Worm (Caenorhabditis elegans) whole organism, young adult: ENCODE measurements around the gene W09D6.4.

Experiments used
- D2030.7 ChIP-seq: fragments of 200-800 bp; sonication (Bioruptor generic); IDR thresholded peaks from 2 replicates; pipeline ENCODE4 v1.3.6; 2022; ENCODE audit warnings: missing genetic modification reagents, missing genetic modification characterization, missing compliant biosample characterization
- F23B12.7 ChIP-seq: sonication (generic microtip); optimal IDR thresholded peaks from 2 replicates; lab custom pipeline; 2017; ENCODE audit warnings: missing genetic modification characterization, mild to moderate bottlenecking, missing compliant biosample characterization, antibody characterized with exemption, moderate library complexity; ENCODE audit not compliant: insufficient read depth
- F57C9.4 ChIP-seq: sonication (generic microtip); optimal IDR thresholded peaks from 2 replicates; lab custom pipeline; 2017; ENCODE audit warnings: mild to moderate bottlenecking, missing genetic modification characterization, missing compliant biosample characterization
- K12H6.12 ChIP-seq: fragments of 200-800 bp; sonication (Bioruptor generic); optimal IDR thresholded peaks from 2 replicates; lab custom pipeline; 2018; ENCODE audit warnings: mild to moderate bottlenecking, missing genetic modification characterization, missing compliant biosample characterization
- Y67H2A.10 ChIP-seq: fragments of 200-800 bp; sonication (Bioruptor generic); conservative IDR thresholded peaks from 2 replicates; pipeline ENCODE4 v1.3.6; 2022; ENCODE audit warnings: missing genetic modification reagents, missing genetic modification characterization, missing compliant biosample characterization
- attf-6 ChIP-seq: fragments of 200-800 bp; sonication (Bioruptor generic); IDR thresholded peaks from 2 replicates; pipeline ENCODE4 v1.3.6; 2022; ENCODE audit warnings: missing genetic modification reagents, missing genetic modification characterization, missing compliant biosample characterization
- bed-1 ChIP-seq: fragments of 200-800 bp; sonication (Bioruptor generic); IDR thresholded peaks from 2 replicates; pipeline ENCODE4 v1.3.6; 2022; ENCODE audit warnings: missing genetic modification reagents, missing genetic modification characterization, missing compliant biosample characterization
- ceh-79 ChIP-seq: sonication (generic microtip); optimal IDR thresholded peaks from 2 replicates; lab custom pipeline; 2017; ENCODE audit warnings: mild to moderate bottlenecking, missing genetic modification characterization, missing compliant biosample characterization
- ceh-91 ChIP-seq: fragments of 200-800 bp; sonication (Bioruptor generic); IDR thresholded peaks from 2 replicates; pipeline ENCODE4 v1.3.6; 2022; ENCODE audit warnings: missing genetic modification reagents, missing genetic modification characterization, missing compliant biosample characterization
- chd-7 ChIP-seq: sonication (generic microtip); optimal IDR thresholded peaks from 2 replicates; lab custom pipeline; 2016; ENCODE audit warnings: mild to moderate bottlenecking, missing genetic modification characterization, moderate library complexity, missing compliant biosample characterization
- dox-1 ChIP-seq: fragments of 200-800 bp; sonication (Bioruptor generic); IDR thresholded peaks from 2 replicates; pipeline ENCODE4 v1.3.6; 2022; ENCODE audit warnings: missing genetic modification reagents, missing genetic modification characterization, missing compliant biosample characterization
- egl-44 ChIP-seq: fragments of 200-800 bp; sonication (Bioruptor generic); IDR thresholded peaks from 2 replicates; pipeline ENCODE4 v1.3.6; 2022; ENCODE audit warnings: missing genetic modification reagents, missing genetic modification characterization, missing compliant biosample characterization
- egrh-3 ChIP-seq: fragments of 200-800 bp; sonication (Bioruptor generic); IDR thresholded peaks from 2 replicates; pipeline ENCODE4 v1.3.6; 2022; ENCODE audit warnings: missing genetic modification reagents, missing genetic modification characterization, missing compliant biosample characterization
- hmg-1.2 ChIP-seq: fragments of 200-800 bp; sonication (Bioruptor generic); IDR thresholded peaks from 2 replicates; pipeline ENCODE4 v1.3.6; 2022; ENCODE audit warnings: missing genetic modification reagents, missing genetic modification characterization, missing compliant biosample characterization
- hrde-1 ChIP-seq: sonication (generic microtip); optimal IDR thresholded peaks from 2 replicates; lab custom pipeline; 2016; ENCODE audit warnings: missing genetic modification characterization, mild to moderate bottlenecking, missing compliant biosample characterization, moderate library complexity, missing genotype, missing genetic modification reagents, borderline replicate concordance
- hsf-1 ChIP-seq: fragments of 200-800 bp; sonication (Bioruptor generic); IDR thresholded peaks from 2 replicates; pipeline ENCODE4 v1.3.6; 2022; ENCODE audit warnings: missing genetic modification reagents, missing genetic modification characterization, missing compliant biosample characterization
- lag-1 ChIP-seq: fragments of 200-800 bp; sonication (Bioruptor generic); IDR thresholded peaks from 2 replicates; pipeline ENCODE4 v1.3.6; 2022; ENCODE audit warnings: missing genetic modification reagents, missing genetic modification characterization, missing compliant biosample characterization
- let-526 ChIP-seq: fragments of 200-800 bp; sonication (Bioruptor generic); IDR thresholded peaks from 2 replicates; pipeline ENCODE4 v1.3.6; 2022; ENCODE audit warnings: missing genetic modification reagents, missing genetic modification characterization, missing compliant biosample characterization
- lin-26 ChIP-seq: fragments of 200-800 bp; sonication (Bioruptor generic); IDR thresholded peaks from 2 replicates; pipeline ENCODE4 v1.3.6; 2022; ENCODE audit warnings: missing genetic modification reagents, missing genetic modification characterization, missing compliant biosample characterization
- lsl-1 ChIP-seq: fragments of 200-800 bp; sonication (Bioruptor generic); optimal IDR thresholded peaks from 2 replicates; lab custom pipeline; 2018; ENCODE audit warnings: mild to moderate bottlenecking, missing genetic modification characterization, moderate library complexity, missing compliant biosample characterization
- madf-6 ChIP-seq: fragments of 200-800 bp; sonication (Bioruptor generic); IDR thresholded peaks from 2 replicates; pipeline ENCODE4 v1.3.6; 2022; ENCODE audit warnings: missing genetic modification reagents, missing genetic modification characterization, missing compliant biosample characterization
- mcd-1 ChIP-seq: fragments of 200-800 bp; sonication (Bioruptor generic); IDR thresholded peaks from 2 replicates; pipeline ENCODE4 v1.3.6; 2022; ENCODE audit warnings: missing genetic modification reagents, missing genetic modification characterization, missing compliant biosample characterization
- mxl-1 ChIP-seq: sonication (generic microtip); optimal IDR thresholded peaks from 2 replicates; lab custom pipeline; 2016; ENCODE audit warnings: missing genetic modification characterization, missing compliant biosample characterization
- nhr-120 ChIP-seq: fragments of 200-800 bp; sonication (Bioruptor generic); IDR thresholded peaks from 2 replicates; pipeline ENCODE4 v1.3.6; 2022; ENCODE audit warnings: missing genetic modification characterization, missing compliant biosample characterization
- nhr-80 ChIP-seq: sonication (generic microtip); optimal IDR thresholded peaks from 2 replicates; lab custom pipeline; 2016; ENCODE audit warnings: missing genetic modification characterization, missing compliant biosample characterization
- nhr-90 ChIP-seq: sonication (generic microtip); optimal IDR thresholded peaks from 2 replicates; lab custom pipeline; 2016; ENCODE audit warnings: missing genotype, mild to moderate bottlenecking, missing genetic modification characterization, missing compliant biosample characterization
- pbrm-1 ChIP-seq: fragments of 200-800 bp; sonication (Bioruptor generic); IDR thresholded peaks from 2 replicates; pipeline ENCODE4 v1.3.6; 2022; ENCODE audit warnings: missing genetic modification reagents, missing genetic modification characterization, missing compliant biosample characterization
- snpc-1.1 ChIP-seq: sonication (generic microtip); optimal IDR thresholded peaks from 2 replicates; lab custom pipeline; 2017; ENCODE audit warnings: missing genetic modification characterization, mild to moderate bottlenecking, missing compliant biosample characterization, antibody characterized with exemption, moderate library complexity, missing genotype, missing genetic modification reagents; ENCODE audit not compliant: insufficient read depth
- snpc-3.4 ChIP-seq: sonication (generic microtip); optimal IDR thresholded peaks from 2 replicates; lab custom pipeline; 2017; ENCODE audit warnings: missing genetic modification characterization, mild to moderate bottlenecking, missing compliant biosample characterization, antibody characterized with exemption, moderate library complexity, missing genotype, missing genetic modification reagents
- snpc-4 ChIP-seq, 5 experiments: fragments of 150-350 bp in 1 of 5; sonication (generic microtip) in 4 of 5; optimal IDR thresholded peaks; 2 replicates each; lab custom pipeline; 2014 to 2018; ENCODE audit warnings: missing genetic modification characterization in 5 of 5, missing biosample characterization in 3 of 5, antibody characterized with exemption in 2 of 5, mild to moderate bottlenecking in 2 of 5, missing compliant biosample characterization in 2 of 5, missing genotype in 2 of 5, moderate library complexity in 2 of 5, missing genetic modification reagents in 1 of 5
- unc-130 ChIP-seq: sonication (generic microtip); optimal IDR thresholded peaks from 2 replicates; lab custom pipeline; 2016; ENCODE audit warnings: missing genetic modification reagents, missing genetic modification characterization, missing compliant biosample characterization
- zfh-2 ChIP-seq: fragments of 200-800 bp; sonication (Bioruptor generic); conservative IDR thresholded peaks from 2 replicates; pipeline ENCODE4 v1.3.6; 2022; ENCODE audit warnings: missing genetic modification reagents, missing genetic modification characterization, missing compliant biosample characterization

The W09D6.4 gene

DNA sequence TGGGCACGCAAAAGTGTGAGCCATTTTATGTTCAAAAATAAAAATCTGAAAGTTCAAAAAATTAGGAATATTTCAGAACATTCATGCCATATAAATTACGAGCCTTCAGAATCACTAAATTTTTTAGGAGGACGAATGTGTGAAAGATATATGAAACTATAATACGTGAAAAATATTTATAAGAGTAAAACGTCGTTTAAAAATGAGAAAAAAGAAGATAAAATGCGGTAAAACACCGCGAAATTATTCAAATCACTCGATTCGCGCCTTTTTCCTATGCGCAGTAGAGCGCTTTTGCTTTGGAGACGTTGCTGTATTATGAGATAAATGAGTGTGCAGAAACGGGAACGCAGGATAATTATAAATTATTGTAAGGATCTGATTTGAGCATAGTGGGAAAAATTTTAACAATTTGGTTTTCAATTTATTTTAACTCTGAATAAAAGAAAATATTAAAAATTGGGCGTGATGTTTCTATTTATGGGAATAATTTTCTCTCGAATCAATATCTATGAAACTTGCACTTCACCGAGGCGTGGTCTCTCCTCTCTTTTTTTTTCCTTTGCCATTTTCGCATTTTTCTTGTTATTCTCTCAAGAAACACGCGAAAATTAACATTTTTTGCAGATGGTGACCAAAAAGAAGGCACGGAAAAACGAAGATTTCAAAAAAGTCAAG lies 39.8 kb downstream of the W09D6.4 start, which contains the start of the genes sup-35 and Y48A6C.4 (continued):
- no peak for TF ChIP-seq hrde-1
- peak; percentile 64 for TF ChIP-seq lsl-1
- no peak for TF ChIP-seq zfh-2 (GFP tag; lab: Robert Waterston, UW)
- TF ChIP-seq F23B12.7 (tag; lab: Kevin White, UChicago) = peak; percentile 6
- peak; percentile 92 for TF ChIP-seq D2030.7 (GFP tag; lab: Robert Waterston, UW)
- TF ChIP-seq chd-7 (tag; lab: Kevin White, UChicago) = no peak
- no peak for TF ChIP-seq hsf-1 (GFP tag; lab: Robert Waterston, UW)
- TF ChIP-seq dox-1 = peak; percentile 76
- TF ChIP-seq bed-1 (GFP tag; lab: Robert Waterston, UW) = no peak
- TF ChIP-seq snpc-4 (GFP tag; optimal IDR thresholded peaks at IDR 0.05; lab: Kevin White, UChicago) = no peak
- peak in 3 of 4 experiments; percentile 32 to 77 (median 73) for TF ChIP-seq snpc-4 (tag; optimal IDR thresholded peaks at IDR 0.05; lab: Kevin White, UChicago)
- TF ChIP-seq hmg-1.2 (GFP tag; lab: Robert Waterston, UW) = no peak
- peak; percentile 80 for TF ChIP-seq unc-130 (GFP tag; lab: Kevin White, UChicago)
- TF ChIP-seq snpc-3.4 (tag; lab: Kevin White, UChicago) = peak; percentile 71
- peak; percentile 81 for TF ChIP-seq ceh-91 (GFP tag; lab: Robert Waterston, UW)
- TF ChIP-seq egrh-3 (GFP tag; lab: Robert Waterston, UW) = no peak
- TF ChIP-seq nhr-90 (tag; lab: Kevin White, UChicago) = no peak
- no peak for TF ChIP-seq F57C9.4
- peak; percentile 74 for TF ChIP-seq K12H6.12 (tag; lab: Kevin White, UChicago)

DNA sequence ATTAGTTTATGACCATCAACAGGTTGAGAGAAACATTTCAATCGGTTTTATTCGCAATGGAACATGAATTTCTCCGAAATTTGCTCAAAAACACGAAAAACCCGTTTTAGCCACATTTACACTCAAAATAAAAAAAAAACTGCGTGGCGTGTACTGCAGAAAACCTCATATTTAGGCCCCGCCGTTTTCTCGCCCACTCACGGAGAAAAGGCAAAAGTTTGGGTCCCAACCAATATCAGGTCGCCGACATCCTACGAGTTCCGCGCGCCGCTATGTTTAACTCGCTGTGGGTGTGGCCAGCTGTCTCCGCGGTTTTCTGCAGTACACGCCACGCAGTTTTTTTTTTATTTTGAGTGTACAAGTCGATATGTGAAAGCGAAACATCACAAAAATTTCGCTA lies 44.3 kb downstream of the W09D6.4 start:
- TF ChIP-seq egrh-3 (GFP tag; lab: Robert Waterston, UW) = no peak
- TF ChIP-seq mxl-1 (tag; lab: Kevin White, UChicago) = no peak
- TF ChIP-seq nhr-120 = 0 out of 2 replicates have a peak, but pooled peaks have one; percentile 61
- TF ChIP-seq ceh-79 (tag; lab: Kevin White, UChicago) = no peak
- TF ChIP-seq madf-6 (GFP tag; lab: Robert Waterston, UW) = peak; percentile 46
- TF ChIP-seq hmg-1.2 (GFP tag; lab: Robert Waterston, UW) = peak; percentile 73
- TF ChIP-seq mcd-1 (GFP tag; lab: Robert Waterston, UW) = 0 out of 2 replicates have a peak, but pooled peaks have one; percentile 11
- TF ChIP-seq D2030.7 (GFP tag; lab: Robert Waterston, UW) = 0 out of 2 replicates have a peak, but pooled peaks have one; percentile 37
- TF ChIP-seq pbrm-1 (GFP tag; lab: Robert Waterston, UW) = 0 out of 2 replicates have a peak, but pooled peaks have one; percentile 10
- 0 out of 2 replicates have a peak, but pooled peaks have one; percentile 13 for TF ChIP-seq hsf-1 (GFP tag; lab: Robert Waterston, UW)
- TF ChIP-seq attf-6 (GFP tag; lab: Robert Waterston, UW) = peak; percentile 70; the same call in 1 of the 2 replicates
- no peak for TF ChIP-seq lag-1 (GFP tag; lab: Robert Waterston, UW)
- TF ChIP-seq egl-44 = peak; percentile 32; the same call in 1 of the 2 replicates
- TF ChIP-seq snpc-4 (GFP tag; optimal IDR thresholded peaks at IDR 0.05; lab: Kevin White, UChicago) = peak; percentile 83
- peak in 3 of 4 experiments; percentile 78 to 93 (median 91) for TF ChIP-seq snpc-4 (tag; optimal IDR thresholded peaks at IDR 0.05; lab: Kevin White, UChicago)
- TF ChIP-seq snpc-1.1 = peak; percentile 84

DNA sequence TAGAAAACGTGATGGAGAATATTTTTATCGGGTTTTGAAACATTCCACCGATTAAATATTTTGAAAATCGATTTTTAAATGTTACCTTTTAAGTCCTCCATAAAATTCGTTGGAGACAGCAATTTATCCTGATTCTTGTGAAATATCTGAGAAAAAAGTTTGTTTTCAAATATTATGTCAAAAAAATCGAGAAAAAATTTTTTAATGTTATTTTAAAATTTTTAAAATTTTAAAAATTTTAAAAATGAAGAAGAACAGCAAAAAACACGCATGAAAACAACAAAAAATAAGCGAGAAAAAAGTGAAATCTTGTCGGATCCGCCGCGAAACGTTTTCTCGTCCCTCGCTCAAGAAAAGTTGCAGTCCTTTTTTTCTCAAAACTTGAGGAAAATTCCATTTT lies 48.0 kb downstream of the W09D6.4 start, which contains the start of gene Y48A6C.8:
Y48A6C.8 (minus strand) TSS at position 101 of the 400 bp plus-strand sequence.
- TF ChIP-seq dox-1 (no peak), lin-26 (GFP tag; lab: Robert Waterston, UW) (no peak), Y67H2A.10 (GFP tag; lab: Robert Waterston, UW) (no peak), nhr-80 (no peak), let-526 (GFP tag; lab: Robert Waterston, UW) (no peak)
